Worm (Caenorhabditis elegans): ENCODE data around the gene ham-2.

- TF ChIP-seq unc-62 (GFP tag; optimal IDR thresholded peaks at IDR 0.05) (no peak), nhr-23 (tag; optimal IDR thresholded peaks at IDR 0.05) (no peak), unc-55 (GFP tag; optimal IDR thresholded peaks at IDR 0.05) (no peak), egl-27 (tag; optimal IDR thresholded peaks at IDR 0.05) (no peak), lsy-2 (tag; optimal IDR thresholded peaks at IDR 0.05) (no peak), mdl-1 (tag; optimal IDR thresholded peaks at IDR 0.05) (no peak), ama-1 (optimal IDR thresholded peaks at IDR 0.05) (no peak), nhr-11 (tag; optimal IDR thresholded peaks at IDR 0.05) (no peak), nhr-12 (tag; optimal IDR thresholded peaks at IDR 0.05) (no peak), ztf-11 (tag; optimal IDR thresholded peaks at IDR 0.05) (no peak)
Measured at ce11 chrX:4507122-4507681, 47.3 kb upstream of the ham-2 start.

Data from whole organism, L2 larva.